Fruit fly (Drosophila melanogaster) whole organism, prepupa: ENCODE results near the gene CG45049.

Source experiments
- CG10669 ChIP-seq: fragments of 200-800 bp; sonication (Bioruptor generic); optimal IDR thresholded peaks from 3 replicates; lab custom pipeline; 2018; ENCODE audit warnings: missing biosample characterization, mild to moderate bottlenecking, missing genetic modification characterization, moderate library complexity
- CG11294 ChIP-seq: fragments of 200-800 bp; sonication (Bioruptor generic); IDR thresholded peaks from 2 replicates; pipeline ENCODE4 v1.3.6; 2022; ENCODE audit warnings: missing biosample characterization, missing genetic modification characterization
- CG11762 ChIP-seq: fragments of 200-800 bp; sonication (Bioruptor generic); optimal IDR thresholded peaks from 3 replicates; lab custom pipeline; 2016; ENCODE audit warnings: missing biosample characterization, missing genetic modification characterization; ENCODE audit not compliant: insufficient read depth
- CG11902 ChIP-seq: fragments of 200-800 bp; sonication (Bioruptor generic); optimal IDR thresholded peaks from 3 replicates; lab custom pipeline; 2016; ENCODE audit warnings: missing biosample characterization, missing genetic modification characterization
- CG1621 ChIP-seq: fragments of 200-800 bp; sonication (Bioruptor generic); optimal IDR thresholded peaks from 3 replicates; lab custom pipeline; 2018; ENCODE audit warnings: missing biosample characterization, mild to moderate bottlenecking, missing genetic modification characterization
- CG16779 ChIP-seq: fragments of 200-800 bp; sonication (Bioruptor generic); optimal IDR thresholded peaks from 3 replicates; lab custom pipeline; 2017; ENCODE audit warnings: missing biosample characterization, mild to moderate bottlenecking, missing genetic modification characterization
- CG3032 ChIP-seq: fragments of 200-800 bp; optimal IDR thresholded peaks from 2 replicates; lab custom pipeline; 2019; ENCODE audit warnings: missing biosample characterization, mild to moderate bottlenecking, missing genetic modification characterization, moderate library complexity
- CG32006 ChIP-seq: fragments of 200-800 bp; sonication (Bioruptor generic); optimal IDR thresholded peaks from 3 replicates; lab custom pipeline; 2017; ENCODE audit warnings: missing biosample characterization, mild to moderate bottlenecking, missing genetic modification characterization
- CG4318 ChIP-seq: fragments of 200-800 bp; sonication (Bioruptor generic); optimal IDR thresholded peaks from 3 replicates; lab custom pipeline; 2017; ENCODE audit warnings: missing biosample characterization, mild to moderate bottlenecking, missing genetic modification characterization
- CG6163 ChIP-seq: fragments of 200-800 bp; sonication (Bioruptor generic); IDR thresholded peaks from 3 replicates; pipeline ENCODE4 v1.3.6; 2022; ENCODE audit warnings: missing biosample characterization, missing genetic modification characterization
- CG6792 ChIP-seq: fragments of 200-800 bp; sonication (Bioruptor generic); optimal IDR thresholded peaks from 3 replicates; lab custom pipeline; 2016; ENCODE audit warnings: missing biosample characterization, missing genetic modification characterization
- CG6854 ChIP-seq: fragments of 200-800 bp; sonication (Bioruptor generic); optimal IDR thresholded peaks from 2 replicates; lab custom pipeline; 2017; ENCODE audit warnings: missing biosample characterization, mild to moderate bottlenecking, missing genetic modification characterization
- CG8319 ChIP-seq: fragments of 200-800 bp; sonication (Bioruptor generic); optimal IDR thresholded peaks from 3 replicates; lab custom pipeline; 2016; ENCODE audit warnings: missing biosample characterization, missing genetic modification characterization
- CG8632 ChIP-seq: fragments of 200-800 bp; sonication (Bioruptor generic); optimal IDR thresholded peaks from 3 replicates; lab custom pipeline; 2016; ENCODE audit warnings: missing biosample characterization, missing genetic modification characterization
- CG9139 ChIP-seq: fragments of 200-800 bp; sonication (Bioruptor generic); optimal IDR thresholded peaks from 3 replicates; lab custom pipeline; 2017; ENCODE audit warnings: missing biosample characterization, mild to moderate bottlenecking, missing genetic modification characterization
- Hr38 ChIP-seq: sonication (Bioruptor generic); optimal IDR thresholded peaks from 2 replicates; lab custom pipeline; 2016; ENCODE audit warnings: missing biosample characterization, missing genetic modification characterization
- Lpt ChIP-seq: fragments of 200-800 bp; sonication (Bioruptor generic); optimal IDR thresholded peaks from 3 replicates; lab custom pipeline; 2016; ENCODE audit warnings: missing biosample characterization, missing genetic modification characterization
- Met ChIP-seq: fragments of 200-800 bp; sonication (Bioruptor generic); optimal IDR thresholded peaks from 3 replicates; lab custom pipeline; 2016; ENCODE audit warnings: missing biosample characterization, missing genetic modification characterization
- OdsH ChIP-seq: fragments of 200-800 bp; sonication (Bioruptor generic); optimal IDR thresholded peaks from 3 replicates; lab custom pipeline; 2016; ENCODE audit warnings: missing biosample characterization, missing genetic modification characterization
- Smox ChIP-seq: fragments of 200-800 bp; sonication (Bioruptor generic); optimal IDR thresholded peaks from 3 replicates; lab custom pipeline; 2016; ENCODE audit warnings: missing biosample characterization, missing genetic modification characterization
- Sox102F ChIP-seq: fragments of 200-800 bp; sonication (Bioruptor generic); optimal IDR thresholded peaks from 2 replicates; lab custom pipeline; 2016; ENCODE audit warnings: missing biosample characterization, mild to moderate bottlenecking, missing genetic modification characterization
- Sox15 ChIP-seq: fragments of 200-800 bp; sonication (Bioruptor generic); optimal IDR thresholded peaks from 3 replicates; lab custom pipeline; 2016; ENCODE audit warnings: missing biosample characterization, missing genetic modification characterization
- acj6 ChIP-seq: fragments of 200-800 bp; sonication (Bioruptor generic); optimal IDR thresholded peaks from 3 replicates; lab custom pipeline; 2016; ENCODE audit warnings: missing biosample characterization, missing genetic modification characterization
- cyc ChIP-seq: fragments of 200-800 bp; sonication (Bioruptor generic); optimal IDR thresholded peaks from 3 replicates; lab custom pipeline; 2016; ENCODE audit warnings: missing biosample characterization, missing genetic modification characterization
- dac ChIP-seq: fragments of 200-800 bp; sonication (Bioruptor generic); optimal IDR thresholded peaks from 2 replicates; lab custom pipeline; 2017; ENCODE audit warnings: missing biosample characterization, mild to moderate bottlenecking, missing genetic modification characterization
- eg ChIP-seq: fragments of 200-800 bp; sonication (Bioruptor generic); IDR thresholded peaks from 3 replicates; pipeline ENCODE4 v1.3.6; 2022; ENCODE audit warnings: missing biosample characterization, missing genetic modification characterization
- fd59A ChIP-seq: fragments of 200-800 bp; sonication (Bioruptor generic); optimal IDR thresholded peaks from 2 replicates; lab custom pipeline; 2017; ENCODE audit warnings: missing biosample characterization, mild to moderate bottlenecking, missing genetic modification characterization, missing genetic modification reagents
- fkh ChIP-seq: fragments of 200-800 bp; sonication (Bioruptor generic); optimal IDR thresholded peaks from 3 replicates; lab custom pipeline; 2017; ENCODE audit warnings: missing biosample characterization, mild to moderate bottlenecking, missing genetic modification characterization, moderate library complexity
- net ChIP-seq: fragments of 200-800 bp; sonication (Bioruptor generic); optimal IDR thresholded peaks from 3 replicates; lab custom pipeline; 2016; ENCODE audit warnings: missing biosample characterization, missing genetic modification characterization
- pdm3 ChIP-seq: fragments of 200-800 bp; sonication (Bioruptor generic); optimal IDR thresholded peaks from 3 replicates; lab custom pipeline; 2016; ENCODE audit warnings: missing biosample characterization, missing genetic modification characterization
- salr ChIP-seq, 2 experiments: fragments of 200-800 bp; sonication (Bioruptor generic); optimal IDR thresholded peaks; 3 replicates each; lab custom pipeline; 2016 to 2018; ENCODE audit warnings: missing biosample characterization in 2 of 2, missing genetic modification characterization in 2 of 2, mild to moderate bottlenecking in 1 of 2
- svp ChIP-seq: fragments of 200-800 bp; sonication (Bioruptor generic); peaks from one replicate; lab custom pipeline; 2016; ENCODE audit warnings: missing biosample characterization, missing genetic modification characterization
- topi ChIP-seq: fragments of 200-800 bp; sonication (Bioruptor generic); optimal IDR thresholded peaks from 3 replicates; lab custom pipeline; 2016; ENCODE audit warnings: missing biosample characterization, missing genetic modification characterization
- vri ChIP-seq: fragments of 200-800 bp; sonication (Bioruptor generic); optimal IDR thresholded peaks from 3 replicates; lab custom pipeline; 2016; ENCODE audit warnings: missing biosample characterization, mild to moderate bottlenecking, missing genetic modification characterization

CG45049 gene

DNA sequence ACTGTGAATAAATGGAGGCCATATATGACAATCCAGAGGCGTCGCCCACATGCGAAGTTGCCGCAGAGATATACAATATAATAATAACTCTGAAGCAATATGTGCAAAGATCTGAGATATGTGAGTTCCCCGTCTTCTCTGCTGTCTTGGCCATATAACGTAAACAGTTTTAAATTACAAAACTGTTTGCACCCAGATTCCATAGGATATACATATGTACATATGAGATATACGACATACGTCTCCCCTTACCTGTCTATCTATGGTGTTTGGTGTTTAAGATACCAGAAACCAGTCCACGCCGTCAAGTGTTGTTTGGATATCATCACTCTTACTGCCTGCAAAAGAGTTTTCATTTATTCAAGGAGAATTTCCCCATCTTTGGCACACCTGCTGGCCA, 29.5 kb downstream of the CG45049 start:
- TF ChIP-seq Sox15 (GFP tag; lab: Kevin White, UChicago) (no peak), CG11294 (GFP tag; lab: Robert Waterston, UW) (no peak), fkh (GFP tag; lab: Kevin White, UChicago) (peak; percentile 71), eg (GFP tag; lab: Robert Waterston, UW) (0 out of 3 replicates have a peak, but pooled peaks have one; percentile 17)
- TF ChIP-seq, all 60 proteins: peak for 2

DNA sequence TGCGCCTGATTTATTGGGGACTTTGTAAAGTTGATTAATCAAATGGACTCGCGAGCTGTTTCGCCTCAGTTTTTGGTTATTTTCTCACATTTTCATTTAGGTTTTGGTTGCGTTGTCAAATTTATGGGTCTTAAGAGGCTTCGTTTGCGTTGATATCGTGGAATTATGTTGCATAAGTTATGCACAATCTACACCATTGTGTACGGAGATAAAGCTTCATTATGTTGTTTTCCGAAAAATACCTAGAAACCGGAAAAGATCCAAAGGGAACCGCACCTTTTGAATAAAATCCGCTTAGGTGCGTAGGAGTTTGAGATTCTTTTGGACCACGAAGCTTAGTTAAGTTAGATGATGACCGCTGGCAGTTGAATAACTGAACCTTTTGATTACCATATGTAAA, 30.4 kb downstream of the CG45049 start:
- TF ChIP-seq CG4318 (GFP tag; lab: Kevin White, UChicago) (no peak), CG1621 (tag; lab: Kevin White, UChicago) (no peak), svp (GFP tag; lab: Kevin White, UChicago) (no peak), Sox102F (GFP tag; lab: Kevin White, UChicago) (no peak), fd59A (GFP tag; lab: Kevin White, UChicago) (no peak), CG8319 (GFP tag; lab: Kevin White, UChicago) (no peak), CG11902 (GFP tag; lab: Kevin White, UChicago) (no peak), OdsH (GFP tag; lab: Kevin White, UChicago) (no peak), CG32006 (GFP tag; lab: Kevin White, UChicago) (no peak), acj6 (GFP tag; lab: Kevin White, UChicago) (no peak), topi (GFP tag; lab: Kevin White, UChicago) (no peak), eg (GFP tag; lab: Robert Waterston, UW) (no peak), CG9139 (GFP tag; lab: Kevin White, UChicago) (no peak), Lpt (GFP tag; lab: Kevin White, UChicago) (no peak), CG16779 (tag; lab: Kevin White, UChicago) (no peak), CG8632 (GFP tag; lab: Kevin White, UChicago) (no peak), net (no peak)

DNA sequence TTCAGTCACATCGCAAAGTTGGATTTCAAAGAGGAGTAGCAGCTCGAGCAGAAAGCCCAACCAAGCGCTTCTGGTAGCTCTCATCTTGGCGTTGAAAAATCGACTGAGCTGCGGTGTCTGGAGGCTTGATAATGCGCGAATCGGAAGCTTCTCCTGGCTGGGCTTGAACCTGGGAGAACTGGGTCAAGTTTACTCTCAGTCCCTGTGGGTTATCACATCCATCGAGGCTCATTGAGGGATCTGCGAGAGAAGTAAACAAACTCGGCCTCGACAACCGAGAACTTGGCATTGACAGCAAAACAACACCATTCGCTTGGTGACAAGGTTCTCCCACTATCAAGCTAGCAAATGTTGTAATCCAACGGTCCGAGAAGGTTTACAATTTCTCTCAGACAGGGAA, 34.2 kb downstream of the CG45049 start, which contains the start of gene Nepl13:
Gene Nepl13, minus strand, starts transcription at position 89 of the 400 bp plus-strand sequence.
- no peak for TF ChIP-seq dac (GFP tag; lab: Kevin White, UChicago)
- peak; percentile 97 for TF ChIP-seq svp (GFP tag; lab: Kevin White, UChicago)
- TF ChIP-seq Hr38 (GFP tag; lab: Kevin White, UChicago), result no peak
- no peak for TF ChIP-seq Smox
- no peak for TF ChIP-seq salr (GFP tag; optimal IDR thresholded peaks at IDR 0.05; lab: Kevin White, UChicago)
- no peak for TF ChIP-seq CG6854 (GFP tag; lab: Kevin White, UChicago)
- no peak for TF ChIP-seq CG11762

DNA sequence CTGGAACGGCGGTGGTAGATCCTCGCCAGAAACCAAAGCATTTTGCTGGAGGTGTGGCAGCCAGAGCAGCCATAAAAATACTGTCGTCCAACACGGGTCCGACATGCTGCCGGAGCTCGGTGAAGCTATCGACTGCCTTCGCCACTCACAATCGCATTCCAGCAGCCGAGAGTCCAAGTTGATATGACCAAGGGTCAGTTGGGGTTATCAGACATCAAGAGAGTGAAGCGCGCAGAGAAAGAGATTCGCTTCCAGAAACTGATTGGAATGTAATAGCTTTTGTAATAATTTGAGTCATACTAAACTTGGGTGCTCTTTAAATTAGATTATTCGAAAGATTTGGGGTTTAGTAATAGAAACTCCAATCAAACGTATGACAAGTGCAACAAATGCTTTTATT, 36.8 kb downstream of the CG45049 start, which contains the start of gene Nepl14:
Gene Nepl14, minus strand, starts transcription at position 125 of the 400 bp plus-strand sequence.
- TF ChIP-seq CG3032 (tag; lab: Kevin White, UChicago), result no peak
- TF ChIP-seq svp (GFP tag; lab: Kevin White, UChicago), result peak; percentile 100
- no peak for TF ChIP-seq fd59A (GFP tag; lab: Kevin White, UChicago)

DNA sequence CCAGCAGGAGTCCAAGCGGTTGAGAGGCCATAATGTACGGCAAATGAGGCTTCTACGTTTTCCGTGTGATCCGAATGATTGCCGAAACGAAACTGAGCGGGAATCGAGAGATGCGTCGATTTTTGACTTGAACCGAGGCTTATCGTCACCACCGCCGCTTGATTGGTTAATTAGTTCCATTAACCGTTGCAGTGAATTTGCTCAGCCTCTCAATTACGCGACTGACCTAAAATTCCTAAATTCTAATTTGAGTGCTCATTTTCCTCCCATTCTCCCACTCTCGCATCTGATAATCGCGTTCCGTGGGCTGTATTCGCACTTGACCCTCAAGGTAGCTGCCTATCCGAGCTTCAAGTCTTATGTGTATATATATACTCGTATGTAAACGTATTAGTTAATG, 39.3 kb downstream of the CG45049 start, which contains the start of gene Nepl15:
Gene Nepl15, minus strand, starts transcription at position 101 of the 400 bp plus-strand sequence.
- no peak for TF ChIP-seq CG11762

DNA sequence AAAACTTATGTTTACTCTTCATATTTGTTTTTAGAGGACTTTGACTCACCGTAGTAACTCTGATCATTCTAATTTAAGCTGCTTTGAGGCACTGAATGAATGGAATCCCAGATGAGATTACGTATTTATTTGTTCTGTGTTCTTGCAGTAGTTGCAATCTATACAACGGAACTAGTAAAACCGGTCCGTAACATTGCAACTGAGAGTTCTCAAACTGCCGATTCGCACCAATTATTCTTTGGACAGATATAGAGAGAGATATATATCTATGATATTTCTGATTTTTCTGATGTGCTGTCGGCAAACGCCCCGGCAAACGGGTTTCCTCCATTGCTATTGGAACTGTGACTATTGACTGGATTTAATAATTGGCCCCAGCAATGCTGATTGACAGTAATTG, 40.8 kb downstream of the CG45049 start, which contains the start of gene CG13841:
Gene CG13841, minus strand, starts transcription at position 101 of the 400 bp plus-strand sequence.
- no peak for TF ChIP-seq cyc (GFP tag; lab: Kevin White, UChicago)
- no peak for TF ChIP-seq Sox15 (GFP tag; lab: Kevin White, UChicago)
- TF ChIP-seq CG6792, result no peak
- no peak for TF ChIP-seq pdm3
- no peak for TF ChIP-seq CG8632 (GFP tag; lab: Kevin White, UChicago)
- TF ChIP-seq CG6163 (GFP tag; lab: Robert Waterston, UW), result no peak
- TF ChIP-seq CG10669 (GFP tag; lab: Kevin White, UChicago), result no peak
- TF ChIP-seq Smox, result no peak
- no peak for TF ChIP-seq vri
- no peak for TF ChIP-seq Met (GFP tag; lab: Kevin White, UChicago)
